Worm (Caenorhabditis elegans): ENCODE measurements around the gene sym-1.

The sym-1 gene

ce11 chrX:14581429-14581828 lies at the start of gene sym-1:
Gene sym-1, plus strand, starts transcription at chrX:14581622.
- TF ChIP-seq madf-2 (tag; optimal IDR thresholded peaks at IDR 0.05) (no peak), pag-3 (tag; optimal IDR thresholded peaks at IDR 0.05; ENCODE audit: borderline replicate concordance) (no peak), unc-3 (GFP tag; conservative IDR thresholded peaks at IDR 0.05) (no peak), unc-3 (tag; optimal IDR thresholded peaks at IDR 0.05) (no peak), ceh-2 (tag; optimal IDR thresholded peaks at IDR 0.05) (peak; percentile 14), ref-2 (tag; optimal IDR thresholded peaks at IDR 0.05) (peak; percentile 56), fax-1 (tag; optimal IDR thresholded peaks at IDR 0.05) (no peak), rnt-1 (tag; optimal IDR thresholded peaks at IDR 0.05) (peak; percentile 45), hlh-15 (tag; optimal IDR thresholded peaks at IDR 0.05) (no peak), elt-4 (tag; optimal IDR thresholded peaks at IDR 0.05) (no peak), tbx-2 (tag; optimal IDR thresholded peaks at IDR 0.05) (no peak)

ce11 chrX:14534117-14534516 lies 47.3 kb upstream of the sym-1 start, which contains the start of gene T24C2.5:
Gene T24C2.5, plus strand, starts transcription at chrX:14534417.
- TF ChIP-seq zip-5 (tag; optimal IDR thresholded peaks at IDR 0.05), result no peak
- TF ChIP-seq pat-9 (tag; optimal IDR thresholded peaks at IDR 0.05), result no peak
- TF ChIP-seq ceh-24 (tag; optimal IDR thresholded peaks at IDR 0.05), result no peak
- TF ChIP-seq gmeb-2 (tag; optimal IDR thresholded peaks at IDR 0.05), result no peak
- no peak for TF ChIP-seq fkh-6 (tag; optimal IDR thresholded peaks at IDR 0.05)
- TF ChIP-seq dmd-4 (tag; optimal IDR thresholded peaks at IDR 0.05; ENCODE audit: borderline replicate concordance), result no peak
- TF ChIP-seq hlh-15 (tag; optimal IDR thresholded peaks at IDR 0.05), result no peak
- TF ChIP-seq ceh-22 (tag; optimal IDR thresholded peaks at IDR 0.05), result no peak
- TF ChIP-seq rnt-1 (tag; optimal IDR thresholded peaks at IDR 0.05), result no peak
- no peak for TF ChIP-seq hlh-8 (tag; optimal IDR thresholded peaks at IDR 0.05)

DNA sequence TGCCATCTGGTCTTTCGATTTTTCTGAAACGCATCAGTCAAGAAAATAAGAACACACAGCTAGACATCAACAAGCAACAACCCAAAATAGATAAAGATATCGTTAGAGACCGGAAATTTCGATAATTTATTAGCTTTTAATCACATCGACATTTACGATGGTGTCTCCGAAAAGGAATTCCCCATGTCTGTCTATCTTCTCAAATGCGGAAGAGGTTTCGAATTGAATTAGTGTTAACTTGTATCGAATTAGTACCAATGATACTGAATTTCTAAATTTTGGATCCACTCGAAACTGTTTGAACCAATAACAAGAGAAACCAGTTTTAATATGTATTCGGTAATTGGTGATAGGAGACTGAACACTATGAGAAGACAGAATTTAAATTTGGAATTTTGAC lies 46.8 kb upstream of the sym-1 start:
- no peak for TF ChIP-seq elt-4 (tag; optimal IDR thresholded peaks at IDR 0.05)
- TF ChIP-seq ceh-14 (tag; optimal IDR thresholded peaks at IDR 0.05), result no peak
- no peak for TF ChIP-seq pha-4 (tag; optimal IDR thresholded peaks at IDR 0.05)

- TF ChIP-seq ceh-2 (tag; optimal IDR thresholded peaks at IDR 0.05), result no peak
- no peak for TF ChIP-seq elt-4 (tag; optimal IDR thresholded peaks at IDR 0.05)
- no peak for TF ChIP-seq ceh-30 (tag; optimal IDR thresholded peaks at IDR 0.05)
- TF ChIP-seq ceh-48 (tag; optimal IDR thresholded peaks at IDR 0.05), result no peak
- TF ChIP-seq nhr-232 (tag; optimal IDR thresholded peaks at IDR 0.05), result no peak
- no peak for TF ChIP-seq K02D7.2 (tag; optimal IDR thresholded peaks at IDR 0.05)
- no peak for TF ChIP-seq pha-4 (tag; optimal IDR thresholded peaks at IDR 0.05)
- TF ChIP-seq zip-5 (tag; optimal IDR thresholded peaks at IDR 0.05), result no peak
- TF ChIP-seq C38D4.7 (GFP tag; optimal IDR thresholded peaks at IDR 0.05), result no peak
- no peak for TF ChIP-seq sdc-2 (tag; optimal IDR thresholded peaks at IDR 0.05)
- no peak for TF ChIP-seq unc-42 (tag; optimal IDR thresholded peaks at IDR 0.05)
- no peak for TF ChIP-seq hlh-13 (GFP tag; optimal IDR thresholded peaks at IDR 0.05)
- TF ChIP-seq ama-1 (optimal IDR thresholded peaks at IDR 0.05), result no peak
- no peak for TF ChIP-seq tbx-7 (tag; optimal IDR thresholded peaks at IDR 0.05)
- TF ChIP-seq elt-2 (tag; optimal IDR thresholded peaks at IDR 0.05), result no peak
- no peak for TF ChIP-seq npax-4 (tag; optimal IDR thresholded peaks at IDR 0.05)
Observed at ce11 chrX:14535913-14536312, 45.5 kb upstream of the sym-1 start.

ce11 chrX:14537625-14538024 lies 43.8 kb upstream of the sym-1 start:
- no peak for TF ChIP-seq hlh-30 (tag; optimal IDR thresholded peaks at IDR 0.05; ENCODE audit: insufficient read depth)
- TF ChIP-seq fkh-10 (GFP tag; optimal IDR thresholded peaks at IDR 0.05), result no peak
- TF ChIP-seq ceh-14 (tag; optimal IDR thresholded peaks at IDR 0.05), result no peak
- no peak for TF ChIP-seq ceh-22 (tag; optimal IDR thresholded peaks at IDR 0.05)
- TF ChIP-seq lim-6 (tag; optimal IDR thresholded peaks at IDR 0.05), result no peak
- TF ChIP-seq tbx-2 (tag; optimal IDR thresholded peaks at IDR 0.05), result no peak
- TF ChIP-seq ceh-45 (GFP tag; IDR thresholded peaks at IDR 0.05), result no peak
- TF ChIP-seq ets-4 (tag; optimal IDR thresholded peaks at IDR 0.05), result no peak
- no peak for TF ChIP-seq nhr-232 (tag; optimal IDR thresholded peaks at IDR 0.05)

Measured in whole organism, late embryonic.